Worm (Caenorhabditis elegans) whole organism, L4 larva: ENCODE results near the gene bcl-11.

ENCODE experiments used
- F37D6.2 ChIP-seq: sonication (generic microtip); optimal IDR thresholded peaks from 2 replicates; lab custom pipeline; 2016; ENCODE audit warnings: mild to moderate bottlenecking, missing genetic modification characterization, missing compliant biosample characterization
- ZK546.5 ChIP-seq, 2 experiments: sonication (generic microtip); optimal IDR thresholded peaks; 2 replicates each; lab custom pipeline; 2017; ENCODE audit warnings: missing biosample characterization in 2 of 2, missing genetic modification characterization in 2 of 2
- arid-1 ChIP-seq: fragments of 200-800 bp; sonication (Bioruptor generic); conservative IDR thresholded peaks from 2 replicates; pipeline ENCODE4 v1.3.6; 2022; ENCODE audit warnings: missing genetic modification reagents, missing genetic modification characterization, missing compliant biosample characterization
- lsy-2 ChIP-seq, 2 experiments: fragments of 150-350 bp in 1 of 2; sonication (generic microtip) in 1 of 2; optimal IDR thresholded peaks; 2 replicates each; lab custom pipeline; 2014 to 2017; ENCODE audit warnings: missing biosample characterization in 2 of 2, missing genetic modification characterization in 2 of 2
- nhr-102 ChIP-seq: sonication (generic microtip); optimal IDR thresholded peaks from 2 replicates; lab custom pipeline; 2016; ENCODE audit warnings: mild to moderate bottlenecking, missing genetic modification characterization, moderate library complexity, missing compliant biosample characterization
- pha-4 ChIP-seq, 2 experiments: fragments of 150-350 bp in 1 of 2; fragments of 200-800 bp in 1 of 2; sonication (Bioruptor generic) in 1 of 2; IDR thresholded peaks in 1 of 2; optimal IDR thresholded peaks in 1 of 2; 2 replicates each; pipeline versions ENCODE4 v1.3.6 to Lab custom; 2014 to 2022; ENCODE audit warnings: missing genetic modification characterization in 2 of 2, missing genetic modification reagents in 2 of 2, missing biosample characterization in 1 of 2, missing compliant biosample characterization in 1 of 2
- unc-130 ChIP-seq: sonication (generic microtip); optimal IDR thresholded peaks from 2 replicates; lab custom pipeline; 2016; ENCODE audit warnings: missing genetic modification reagents, missing genetic modification characterization, missing compliant biosample characterization
- zag-1 ChIP-seq: fragments of 150-350 bp; optimal IDR thresholded peaks from 2 replicates; lab custom pipeline; 2014; ENCODE audit warnings: missing biosample characterization, missing genetic modification characterization

DNA sequence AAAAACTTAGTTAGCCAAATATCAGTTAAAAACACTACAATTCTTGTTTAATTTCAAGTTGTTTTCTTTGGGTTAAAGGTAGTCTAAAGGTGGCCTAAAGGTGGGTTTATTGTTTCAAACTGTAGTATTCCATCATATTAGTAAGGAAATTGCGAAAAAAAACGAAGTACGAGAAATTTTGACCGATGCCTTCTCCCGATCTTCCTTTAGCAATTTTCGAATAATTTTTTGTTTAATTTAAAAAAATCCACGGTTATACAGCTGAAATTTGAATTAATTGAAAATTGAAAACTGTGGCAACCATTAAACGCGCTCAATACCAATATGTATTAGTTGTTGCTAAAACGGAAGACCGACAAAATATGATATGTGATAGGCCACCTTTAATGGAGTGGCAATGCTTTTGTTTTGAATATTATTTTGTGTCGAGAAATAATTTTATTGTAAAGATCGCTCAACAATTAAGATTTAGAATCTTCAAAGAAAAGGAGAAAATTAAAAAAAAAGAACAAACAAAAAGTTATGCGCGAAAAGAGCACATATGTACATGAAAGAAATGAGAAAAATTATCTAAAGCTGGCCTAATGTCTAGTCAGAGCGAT, 45.2 kb downstream of the bcl-11 start:
- no peak for TF ChIP-seq arid-1
- TF ChIP-seq ZK546.5 (tag; optimal IDR thresholded peaks at IDR 0.05; lab: Kevin White, UChicago), result no peak
- no peak for TF ChIP-seq nhr-102 (tag; lab: Kevin White, UChicago)
- TF ChIP-seq F37D6.2 (tag; lab: Kevin White, UChicago), result no peak
- TF ChIP-seq unc-130 (GFP tag; lab: Kevin White, UChicago), result no peak
- no peak for TF ChIP-seq lsy-2 (tag; optimal IDR thresholded peaks at IDR 0.05; lab: Kevin White, UChicago)
- no peak for TF ChIP-seq zag-1 (tag; lab: Kevin White, UChicago)
- 0 out of 2 replicates have a peak, but pooled peaks have one; percentile 20 for TF ChIP-seq pha-4 (GFP tag; IDR thresholded peaks at IDR 0.05; lab: Robert Waterston, UW)
- TF ChIP-seq pha-4 (tag; optimal IDR thresholded peaks at IDR 0.05; lab: Kevin White, UChicago), result no peak
